Worm (Caenorhabditis elegans) whole organism, L4 larva: ENCODE data around the gene D1044.1.

Experiments
- aha-1 ChIP-seq: fragments of 150-350 bp; peaks from one replicate; lab custom pipeline; 2014; ENCODE audit warnings: missing biosample characterization, missing genetic modification characterization
- dve-1 ChIP-seq: sonication (generic microtip); optimal IDR thresholded peaks from 2 replicates; lab custom pipeline; 2017; ENCODE audit warnings: antibody characterized with exemption, mild to moderate bottlenecking, missing genetic modification characterization, missing compliant biosample characterization; ENCODE audit not compliant: insufficient read depth
- fkh-10 ChIP-seq: fragments of 150-350 bp; optimal IDR thresholded peaks from 2 replicates; lab custom pipeline; 2014; ENCODE audit warnings: missing biosample characterization, missing genetic modification reagents, missing genetic modification characterization
- tra-1 ChIP-seq: fragments of 200-800 bp; sonication (Bioruptor generic); IDR thresholded peaks from 2 replicates; pipeline ENCODE4 v1.3.6; 2022; ENCODE audit warnings: missing genetic modification reagents, missing genetic modification characterization, missing compliant biosample characterization

Gene D1044.1

DNA sequence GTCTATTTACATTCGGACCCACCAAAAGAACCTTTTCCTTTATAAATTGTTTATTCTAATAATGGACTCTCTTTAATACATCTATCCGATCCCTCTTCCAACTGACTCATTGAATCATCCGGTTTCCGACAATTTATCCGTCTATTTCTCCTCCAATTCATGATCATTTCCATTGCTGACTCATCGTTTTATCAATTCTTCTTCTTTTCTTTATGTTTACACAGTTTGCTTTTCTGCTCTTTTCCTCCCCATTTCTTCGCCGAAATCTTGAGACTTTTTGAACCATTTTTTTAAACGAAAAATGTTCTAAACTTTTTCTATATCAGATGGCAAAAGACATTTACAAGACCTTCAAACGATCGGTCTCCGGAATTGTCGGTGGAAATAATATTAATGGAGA lies 51.4 kb downstream of the D1044.1 start, which contains the start of gene ced-6:
ced-6 (plus strand) TSS at position 327 of the 400 bp plus-strand sequence.
- TF ChIP-seq dve-1 (peak; percentile 9), tra-1 (GFP tag; lab: Robert Waterston, UW) (no peak), aha-1 (tag; lab: Kevin White, UChicago) (peak; percentile 81), fkh-10 (GFP tag; lab: Kevin White, UChicago) (no peak)
